Fruit fly (Drosophila melanogaster) whole organism, embryonic: ENCODE data around the gene nAChRalpha3.

ENCODE experiments used
- Bteb2 ChIP-seq: fragments of 200-800 bp; sonication (Bioruptor generic); optimal IDR thresholded peaks from 2 replicates; lab custom pipeline; 2016; ENCODE audit warnings: missing biosample characterization, missing genetic modification characterization
- CG13775 ChIP-seq: fragments of 200-800 bp; sonication (Bioruptor generic); optimal IDR thresholded peaks from 3 replicates; lab custom pipeline; 2017; ENCODE audit warnings: missing biosample characterization, mild to moderate bottlenecking, missing genetic modification characterization
- CG15011 ChIP-seq: fragments of 200-800 bp; sonication (Bioruptor generic); optimal IDR thresholded peaks from 3 replicates; lab custom pipeline; 2018; ENCODE audit warnings: missing biosample characterization, mild to moderate bottlenecking, missing genetic modification characterization
- CG15073 ChIP-seq: fragments of 200-800 bp; sonication (Bioruptor generic); optimal IDR thresholded peaks from 2 replicates; lab custom pipeline; 2016; ENCODE audit warnings: missing biosample characterization, missing genetic modification characterization
- CG17186 ChIP-seq: fragments of 200-800 bp; sonication (Bioruptor generic); optimal IDR thresholded peaks from 3 replicates; lab custom pipeline; 2017; ENCODE audit warnings: missing biosample characterization, missing genetic modification reagents, missing genetic modification characterization
- CG2712 ChIP-seq: fragments of 200-800 bp; optimal IDR thresholded peaks from 3 replicates; lab custom pipeline; 2019; ENCODE audit warnings: missing biosample characterization, mild to moderate bottlenecking, missing genetic modification characterization, moderate library complexity
- CG31388 ChIP-seq: fragments of 200-800 bp; sonication (Bioruptor generic); optimal IDR thresholded peaks from 2 replicates; lab custom pipeline; 2016; ENCODE audit warnings: missing biosample characterization, missing genetic modification characterization
- CG3847 ChIP-seq: fragments of 200-800 bp; sonication (Bioruptor generic); IDR thresholded peaks from 2 replicates; pipeline ENCODE4 v1.3.6; 2022; ENCODE audit warnings: missing biosample characterization, missing genetic modification characterization
- CG3995 ChIP-seq: fragments of 200-800 bp; sonication (Bioruptor generic); optimal IDR thresholded peaks from 3 replicates; lab custom pipeline; 2016; ENCODE audit warnings: missing biosample characterization, missing genetic modification characterization
- CG6175 ChIP-seq: fragments of 200-800 bp; sonication (Bioruptor generic); IDR thresholded peaks from 3 replicates; pipeline ENCODE4 v1.3.6; 2022; ENCODE audit warnings: missing biosample characterization, missing genetic modification characterization
- CG6683 ChIP-seq: fragments of 200-800 bp; sonication (Bioruptor generic); optimal IDR thresholded peaks from 2 replicates; lab custom pipeline; 2017; ENCODE audit warnings: missing biosample characterization, mild to moderate bottlenecking, missing genetic modification characterization, missing genetic modification reagents
- CG7745 ChIP-seq: fragments of 200-800 bp; sonication (Bioruptor generic); optimal IDR thresholded peaks from 2 replicates; lab custom pipeline; 2018; ENCODE audit warnings: missing biosample characterization, mild to moderate bottlenecking, missing genetic modification characterization, moderate library complexity
- CTCF ChIP-seq: fragments of 200-800 bp; sonication (Bioruptor generic); optimal IDR thresholded peaks from 2 replicates; lab custom pipeline; 2017; ENCODE audit warnings: missing biosample characterization, mild to moderate bottlenecking, missing genetic modification characterization, moderate library complexity
- Dad ChIP-seq: fragments of 200-800 bp; sonication (Bioruptor generic); optimal IDR thresholded peaks from 3 replicates; lab custom pipeline; 2016; ENCODE audit warnings: missing biosample characterization, missing genetic modification characterization
- Dip2 ChIP-seq: fragments of 200-800 bp; sonication (Bioruptor generic); IDR thresholded peaks from 2 replicates; pipeline ENCODE4 v1.3.6; 2022; ENCODE audit warnings: missing biosample characterization, missing genetic modification characterization
- ERR ChIP-seq: fragments of 200-800 bp; sonication (Bioruptor generic); optimal IDR thresholded peaks from 2 replicates; lab custom pipeline; 2016; ENCODE audit warnings: missing biosample characterization, missing genetic modification characterization
- Fer3 ChIP-seq: fragments of 200-800 bp; sonication (Bioruptor generic); optimal IDR thresholded peaks from 2 replicates; lab custom pipeline; 2018; ENCODE audit warnings: missing biosample characterization, mild to moderate bottlenecking, missing genetic modification characterization, moderate library complexity
- H15 ChIP-seq: fragments of 200-800 bp; sonication (Bioruptor generic); IDR thresholded peaks from 3 replicates; pipeline ENCODE4 v1.3.6; 2022; ENCODE audit warnings: missing biosample characterization, missing genetic modification characterization
- HLH54F ChIP-seq: fragments of 200-800 bp; sonication (Bioruptor generic); optimal IDR thresholded peaks from 3 replicates; lab custom pipeline; 2016; ENCODE audit warnings: missing biosample characterization, missing genetic modification characterization
- HmgZ ChIP-seq: fragments of 200-800 bp; sonication (Bioruptor generic); optimal IDR thresholded peaks from 2 replicates; lab custom pipeline; 2018; ENCODE audit warnings: missing biosample characterization, mild to moderate bottlenecking, missing genetic modification characterization
- Hr78 ChIP-seq, 2 experiments: fragments of 200-800 bp in 1 of 2; fragments of >200 bp in 1 of 2; sonication (Bioruptor generic) in 1 of 2; optimal IDR thresholded peaks; 2 replicates each; lab custom pipeline; 2017 to 2019; ENCODE audit warnings: missing biosample characterization in 2 of 2, missing genetic modification characterization in 2 of 2, mild to moderate bottlenecking in 1 of 2, moderate library complexity in 1 of 2
- NC2α ChIP-seq: fragments of 200-800 bp; sonication (Bioruptor generic); optimal IDR thresholded peaks from 2 replicates; lab custom pipeline; 2016; ENCODE audit warnings: missing biosample characterization, missing genetic modification characterization
- Pdp1 ChIP-seq, 2 experiments: fragments of 200-800 bp; sonication (Bioruptor generic); optimal IDR thresholded peaks; 3 replicates each; lab custom pipeline; 2016; ENCODE audit warnings: missing biosample characterization in 2 of 2, missing genetic modification characterization in 2 of 2, mild to moderate bottlenecking in 1 of 2, moderate library complexity in 1 of 2
- Rfx ChIP-seq: fragments of 200-800 bp; sonication (Bioruptor generic); IDR thresholded peaks from 2 replicates; pipeline ENCODE4 v1.3.6; 2022; ENCODE audit warnings: missing biosample characterization, missing genetic modification characterization
- Sin3A ChIP-seq: fragments of >200 bp; optimal IDR thresholded peaks from 2 replicates; lab custom pipeline; 2018
- Sox100B ChIP-seq: fragments of 200-800 bp; sonication (Bioruptor generic); optimal IDR thresholded peaks from 3 replicates; lab custom pipeline; 2018; ENCODE audit warnings: missing biosample characterization, mild to moderate bottlenecking, missing genetic modification characterization
- Ssrp ChIP-seq: fragments of 200-800 bp; sonication (Bioruptor generic); optimal IDR thresholded peaks from 2 replicates; lab custom pipeline; 2018; ENCODE audit warnings: missing biosample characterization, mild to moderate bottlenecking, missing genetic modification characterization, moderate library complexity
- bbx ChIP-seq: fragments of 200-800 bp; sonication (Bioruptor generic); IDR thresholded peaks from 2 replicates; pipeline ENCODE4 v1.3.6; 2022; ENCODE audit warnings: missing biosample characterization, missing genetic modification characterization; ENCODE audit not compliant: partially characterized antibody
- br ChIP-seq: fragments of >200 bp; optimal IDR thresholded peaks from 2 replicates; lab custom pipeline; 2017
- caup ChIP-seq: fragments of 200-800 bp; sonication (Bioruptor generic); optimal IDR thresholded peaks from 3 replicates; lab custom pipeline; 2017; ENCODE audit warnings: missing biosample characterization, mild to moderate bottlenecking, missing genetic modification characterization, moderate library complexity; ENCODE audit not compliant: severe bottlenecking
- chm ChIP-seq: fragments of 200-800 bp; sonication (Bioruptor generic); IDR thresholded peaks from 2 replicates; pipeline ENCODE4 v1.3.6; 2022; ENCODE audit warnings: missing biosample characterization, missing genetic modification characterization
- corto ChIP-seq: fragments of 200-800 bp; sonication (Bioruptor generic); optimal IDR thresholded peaks from 2 replicates; lab custom pipeline; 2016; ENCODE audit warnings: missing biosample characterization, mild to moderate bottlenecking, missing genetic modification characterization, moderate library complexity
- dimm ChIP-seq: fragments of 200-800 bp; sonication (Bioruptor generic); IDR thresholded peaks from 2 replicates; pipeline ENCODE4 v1.3.6; 2022; ENCODE audit warnings: missing biosample characterization, missing genetic modification characterization
- fd3F ChIP-seq: fragments of 200-800 bp; sonication (Bioruptor generic); optimal IDR thresholded peaks from 2 replicates; lab custom pipeline; 2018; ENCODE audit warnings: missing biosample characterization, mild to moderate bottlenecking, missing genetic modification characterization, moderate library complexity
- hkb ChIP-seq, 2 experiments: fragments of 200-800 bp in 1 of 2; fragments of >200 bp in 1 of 2; sonication (Bioruptor generic) in 1 of 2; IDR thresholded peaks in 1 of 2; optimal IDR thresholded peaks in 1 of 2; 2 replicates each; pipeline versions ENCODE4 v1.3.6 to Lab custom; 2017 to 2022; ENCODE audit warnings: missing biosample characterization in 1 of 2, missing genetic modification characterization in 1 of 2
- lov ChIP-seq, 2 experiments: fragments of 200-800 bp in 1 of 2; fragments of >200 bp in 1 of 2; sonication (Bioruptor generic) in 1 of 2; IDR thresholded peaks in 1 of 2; optimal IDR thresholded peaks in 1 of 2; 2 replicates in 1 of 2; 3 replicates in 1 of 2; pipeline versions ENCODE4 v1.3.6 to Lab custom; 2017 to 2022; ENCODE audit warnings: missing biosample characterization in 1 of 2, missing genetic modification characterization in 1 of 2
- mirr ChIP-seq: fragments of 200-800 bp; sonication (Bioruptor generic); optimal IDR thresholded peaks from 3 replicates; lab custom pipeline; 2018; ENCODE audit warnings: missing biosample characterization, mild to moderate bottlenecking, missing genetic modification characterization
- nau ChIP-seq: fragments of 200-800 bp; sonication (Bioruptor generic); optimal IDR thresholded peaks from 3 replicates; lab custom pipeline; 2017; ENCODE audit warnings: missing biosample characterization, mild to moderate bottlenecking, missing genetic modification characterization, missing genetic modification reagents
- onecut ChIP-seq: fragments of 200-800 bp; sonication (Bioruptor generic); IDR thresholded peaks from 2 replicates; pipeline ENCODE4 v1.3.6; 2022; ENCODE audit warnings: missing biosample characterization, missing genetic modification characterization
- pan ChIP-seq, 4 experiments: fragments of >200 bp in 3 of 4; fragments of 200-800 bp in 1 of 4; sonication (Bioruptor generic) in 1 of 4; optimal IDR thresholded peaks in 3 of 4; IDR thresholded peaks in 1 of 4; 2 replicates each; pipeline versions ENCODE4 v1.3.6 to Lab custom; 2017 to 2022; ENCODE audit warnings: missing biosample characterization in 2 of 4, missing genetic modification characterization in 2 of 4, mixed read lengths in 1 of 4
- schlank ChIP-seq: fragments of 200-800 bp; sonication (Bioruptor generic); optimal IDR thresholded peaks from 2 replicates; lab custom pipeline; 2018; ENCODE audit warnings: missing biosample characterization, mild to moderate bottlenecking, missing genetic modification characterization
- shn ChIP-seq: fragments of 200-800 bp; sonication (Bioruptor generic); optimal IDR thresholded peaks from 3 replicates; lab custom pipeline; 2016; ENCODE audit warnings: missing biosample characterization, missing genetic modification characterization
- sisA ChIP-seq: fragments of 200-800 bp; sonication (Bioruptor generic); IDR thresholded peaks from 2 replicates; pipeline ENCODE4 v1.3.6; 2022; ENCODE audit warnings: missing biosample characterization, missing genetic modification characterization
- slbo ChIP-seq: fragments of 200-800 bp; sonication (Bioruptor generic); IDR thresholded peaks from 2 replicates; pipeline ENCODE4 v1.3.6; 2022; ENCODE audit warnings: missing biosample characterization, missing genetic modification characterization
- so ChIP-seq: fragments of 200-800 bp; sonication (Bioruptor generic); IDR thresholded peaks from 3 replicates; pipeline ENCODE4 v1.3.6; 2022; ENCODE audit warnings: missing biosample characterization, missing genetic modification characterization
- ssp ChIP-seq: fragments of 200-800 bp; sonication (Bioruptor generic); IDR thresholded peaks from 2 replicates; pipeline ENCODE4 v1.3.6; 2022; ENCODE audit warnings: missing biosample characterization, missing genetic modification characterization
- twi ChIP-seq: fragments of 200-800 bp; optimal IDR thresholded peaks from 2 replicates; lab custom pipeline; 2019; ENCODE audit warnings: missing biosample characterization, mild to moderate bottlenecking, missing genetic modification characterization, moderate library complexity
- zfh1 ChIP-seq: fragments of 200-800 bp; sonication (Bioruptor generic); IDR thresholded peaks from 3 replicates; pipeline ENCODE4 v1.3.6; 2022; ENCODE audit warnings: missing biosample characterization, missing genetic modification characterization

The nAChRalpha3 gene

dm6 chrX:8398177-8399018, 31.4 kb upstream of the nAChRalpha3 start, which contains the start of gene CG10555 (continued):
- TF ChIP-seq Rfx = peak; percentile 93
- TF ChIP-seq Pdp1 (GFP tag; optimal IDR thresholded peaks at IDR 0.05; lab: Kevin White, UChicago) = peak; percentile 86 to 89
- peak; percentile 11 for TF ChIP-seq CG15011 (GFP tag; lab: Kevin White, UChicago)
- TF ChIP-seq CTCF (GFP tag; lab: Kevin White, UChicago) = no peak
- peak; percentile 17 for TF ChIP-seq CG17186 (GFP tag; lab: Kevin White, UChicago)
- no peak for TF ChIP-seq pan (optimal IDR thresholded peaks at IDR 0.05; lab: Kevin White, UChicago)
- peak in 1 of 2 experiments; percentile 89 for TF ChIP-seq pan (GFP tag; optimal IDR thresholded peaks at IDR 0.05 in 1 of 2, IDR thresholded peaks at IDR 0.05 in 1 of 2)
- no peak for TF ChIP-seq nau
- peak; percentile 78 for TF ChIP-seq Dad (GFP tag; lab: Kevin White, UChicago)
- no peak for TF ChIP-seq lov (optimal IDR thresholded peaks at IDR 0.05; lab: Kevin White, UChicago)
- TF ChIP-seq lov (GFP tag; IDR thresholded peaks at IDR 0.05; lab: Robert Waterston, UW) = peak; percentile 86
- TF ChIP-seq chm (GFP tag; lab: Robert Waterston, UW) = peak; percentile 85
- peak; percentile 77 for TF ChIP-seq caup (GFP tag; lab: Kevin White, UChicago)
- peak; percentile 88 for TF ChIP-seq Bteb2 (GFP tag; lab: Kevin White, UChicago)
- TF ChIP-seq twi (tag; lab: Kevin White, UChicago) = peak; percentile 72
- TF ChIP-seq NC2α = peak; percentile 58
- peak; percentile 86 for TF ChIP-seq CG2712 (tag; lab: Kevin White, UChicago)
- peak; percentile 91 for TF ChIP-seq slbo (GFP tag; lab: Robert Waterston, UW)
- peak; percentile 90 for TF ChIP-seq zfh1
- no peak for TF ChIP-seq CG7745
- TF ChIP-seq mirr (GFP tag; lab: Kevin White, UChicago) = peak; percentile 71
- peak; percentile 80 for TF ChIP-seq HmgZ
- peak; percentile 91 for TF ChIP-seq CG3847
- TF ChIP-seq corto = peak; percentile 33
- TF ChIP-seq hkb (optimal IDR thresholded peaks at IDR 0.05; lab: Kevin White, UChicago) = peak; percentile 95
- peak; percentile 82 for TF ChIP-seq hkb (GFP tag; IDR thresholded peaks at IDR 0.05; lab: Robert Waterston, UW)
- peak; percentile 81 for TF ChIP-seq Fer3
- peak; percentile 12; the same call in 1 of the 2 replicates for TF ChIP-seq Dip2 (GFP tag; lab: Robert Waterston, UW)
- peak; percentile 95 for TF ChIP-seq HLH54F (GFP tag; lab: Kevin White, UChicago)
- peak; percentile 69 for TF ChIP-seq bbx
- peak; percentile 70 for TF ChIP-seq Sin3A (lab: Kevin White, UChicago)
- peak; percentile 47 for TF ChIP-seq schlank (tag; lab: Kevin White, UChicago)
- no peak for TF ChIP-seq Hr78 (GFP tag; optimal IDR thresholded peaks at IDR 0.05; lab: Kevin White, UChicago)
- no peak for TF ChIP-seq br (lab: Kevin White, UChicago)
- peak; percentile 43 for TF ChIP-seq CG31388
- peak; percentile 68 for TF ChIP-seq Sox100B (GFP tag; lab: Kevin White, UChicago)
- peak; percentile 19 for TF ChIP-seq CG15073 (GFP tag; lab: Kevin White, UChicago)
- peak; percentile 53 for TF ChIP-seq CG3995 (GFP tag; lab: Kevin White, UChicago)
- peak; percentile 94 for TF ChIP-seq CG13775 (GFP tag; lab: Kevin White, UChicago)
- TF ChIP-seq sisA (GFP tag; lab: Robert Waterston, UW) = peak; percentile 92
- peak; percentile 70; the same call in 1 of the 3 replicates for TF ChIP-seq CG6175
- peak; percentile 81 for TF ChIP-seq onecut (GFP tag; lab: Robert Waterston, UW)
- peak; percentile 82 for TF ChIP-seq ssp
- peak; percentile 32 for TF ChIP-seq CG6683 (GFP tag; lab: Kevin White, UChicago)
- TF ChIP-seq Ssrp (tag; lab: Kevin White, UChicago) = peak; percentile 93
- peak; percentile 87 for TF ChIP-seq H15 (GFP tag; lab: Robert Waterston, UW)
- no peak for TF ChIP-seq ERR (GFP tag; lab: Kevin White, UChicago)
- peak; percentile 56 for TF ChIP-seq fd3F (GFP tag; lab: Kevin White, UChicago)
- peak; percentile 81; the same call in 2 of the 3 replicates for TF ChIP-seq so (GFP tag; lab: Robert Waterston, UW)
- peak; percentile 52 for TF ChIP-seq dimm (GFP tag; lab: Robert Waterston, UW)
- TF ChIP-seq shn (GFP tag; lab: Kevin White, UChicago) = peak; percentile 95
